Worm (Caenorhabditis elegans): ENCODE measurements around the gene srbc-45.

The srbc-45 gene

DNA sequence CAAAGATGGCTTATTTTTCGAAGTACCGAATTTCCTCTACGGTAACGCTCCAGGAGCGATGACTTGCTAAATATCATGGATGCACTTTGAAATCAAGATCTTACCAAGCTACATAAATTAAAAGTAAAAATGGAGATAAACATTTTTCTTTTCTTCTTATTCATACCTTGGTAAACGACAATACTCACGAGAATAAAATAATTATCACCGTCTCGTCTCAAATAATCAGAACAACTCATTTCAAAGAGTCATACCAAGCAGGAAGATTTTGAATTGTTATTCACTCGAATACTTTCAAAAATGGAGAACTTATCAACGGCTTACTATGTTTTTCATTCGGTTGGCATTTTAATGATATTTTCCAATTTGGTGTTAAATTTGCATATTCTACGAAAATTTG is at the start of gene srbc-45:
TSS of gene srbc-45 (plus strand) at position 301 of the 400 bp plus-strand sequence.
- TF ChIP-seq alr-1 (tag; optimal IDR thresholded peaks at IDR 0.05; ENCODE audit: borderline replicate concordance) (no peak), jun-1 (tag; optimal IDR thresholded peaks at IDR 0.05) (no peak), blmp-1 (tag; optimal IDR thresholded peaks at IDR 0.05) (no peak), dpl-1 (GFP tag; optimal IDR thresholded peaks at IDR 0.05) (no peak), lin-14 (GFP tag; optimal IDR thresholded peaks at IDR 0.05) (no peak), nhr-237 (tag; optimal IDR thresholded peaks at IDR 0.05) (no peak), hpl-2 (GFP tag; optimal IDR thresholded peaks at IDR 0.05) (no peak), swsn-7 (tag; optimal IDR thresholded peaks at IDR 0.05) (no peak), elt-3 (tag; optimal IDR thresholded peaks at IDR 0.05) (no peak), fkh-4 (tag; optimal IDR thresholded peaks at IDR 0.05; ENCODE audit: borderline replicate concordance) (no peak), xbp-1 (tag; optimal IDR thresholded peaks at IDR 0.05) (no peak), ztf-11 (tag; optimal IDR thresholded peaks at IDR 0.05) (no peak), zip-4 (GFP tag; optimal IDR thresholded peaks at IDR 0.05) (no peak), egl-27 (tag; optimal IDR thresholded peaks at IDR 0.05) (no peak), F16B12.6 (tag; optimal IDR thresholded peaks at IDR 0.05) (no peak), rnt-1 (tag; optimal IDR thresholded peaks at IDR 0.05) (no peak)

DNA sequence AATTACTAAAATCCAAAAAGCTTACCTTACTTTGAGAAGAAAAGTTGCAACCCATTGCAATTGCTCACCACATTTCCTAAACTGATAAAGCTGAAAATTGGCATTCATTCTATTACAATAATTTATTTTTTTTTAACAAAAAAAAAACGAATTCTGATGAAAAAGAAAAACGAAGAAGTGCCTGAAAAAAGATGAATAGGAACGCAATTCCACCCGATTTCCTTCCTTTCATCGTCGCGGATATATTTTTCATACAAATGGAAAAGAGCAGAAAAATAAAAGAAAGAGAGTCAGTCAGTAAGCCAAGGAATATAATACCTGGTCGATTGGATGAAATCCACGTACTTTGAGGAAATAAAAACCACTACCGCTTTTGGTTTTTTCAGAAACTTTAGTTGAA is 48.5 kb upstream of the srbc-45 start, which contains the start of gene gpa-13:
TSS of gene gpa-13 (minus strand) at position 101 of the 400 bp plus-strand sequence.
- TF ChIP-seq ama-1 (optimal IDR thresholded peaks at IDR 0.05), result no peak
- TF ChIP-seq ztf-11 (tag; optimal IDR thresholded peaks at IDR 0.05), result no peak
- no peak for TF ChIP-seq vab-15 (tag; optimal IDR thresholded peaks at IDR 0.05)
- TF ChIP-seq egl-13 (tag; optimal IDR thresholded peaks at IDR 0.05), result no peak
- TF ChIP-seq Y116A8C.19 (tag; optimal IDR thresholded peaks at IDR 0.05; ENCODE audit: borderline replicate concordance), result no peak
- no peak for TF ChIP-seq pax-3 (tag; optimal IDR thresholded peaks at IDR 0.05)
- TF ChIP-seq grh-1 (GFP tag; IDR thresholded peaks at IDR 0.05), result no peak
- TF ChIP-seq F16B12.6 (tag; optimal IDR thresholded peaks at IDR 0.05), result no peak
- TF ChIP-seq sup-37 (GFP tag; optimal IDR thresholded peaks at IDR 0.05), result no peak
- no peak for TF ChIP-seq nhr-71 (tag; optimal IDR thresholded peaks at IDR 0.05)
- no peak for TF ChIP-seq mdl-1 (tag; optimal IDR thresholded peaks at IDR 0.05)
- TF ChIP-seq ceh-63 (GFP tag; optimal IDR thresholded peaks at IDR 0.05), result no peak

DNA sequence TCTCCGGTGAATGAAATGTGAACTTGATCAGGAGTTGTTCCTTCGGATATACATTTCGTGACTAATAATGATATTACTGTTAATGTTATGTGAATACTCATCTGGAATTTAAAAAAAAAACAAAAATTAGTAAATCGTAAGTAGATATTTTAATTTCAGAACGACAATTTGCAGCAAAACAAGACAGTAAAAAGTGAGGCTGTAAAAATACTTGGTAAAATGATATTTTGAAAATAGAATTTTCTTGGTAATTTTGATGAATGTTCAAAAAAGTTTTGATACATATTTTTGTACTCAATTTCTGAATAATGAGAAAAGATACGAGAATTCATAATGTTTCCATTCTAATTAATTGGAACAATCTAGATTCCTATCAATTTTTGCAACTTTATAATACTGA is 43.7 kb upstream of the srbc-45 start, which contains the start of gene papl-1:
TSS of gene papl-1 (minus strand) at position 101 of the 400 bp plus-strand sequence.
- no peak for TF ChIP-seq nhr-84 (tag; optimal IDR thresholded peaks at IDR 0.05)
- no peak for TF ChIP-seq unc-86 (tag; optimal IDR thresholded peaks at IDR 0.05)
- TF ChIP-seq aly-2 (tag; optimal IDR thresholded peaks at IDR 0.05), result no peak
- TF ChIP-seq ceh-82 (tag; optimal IDR thresholded peaks at IDR 0.05), result no peak
- TF ChIP-seq lin-13 (GFP tag; optimal IDR thresholded peaks at IDR 0.05), result no peak
- no peak for TF ChIP-seq C34B4.2 (tag; optimal IDR thresholded peaks at IDR 0.05)
- TF ChIP-seq mef-2 (tag; optimal IDR thresholded peaks at IDR 0.05), result no peak
- no peak for TF ChIP-seq ceh-88 (GFP tag; IDR thresholded peaks at IDR 0.05)
- no peak for TF ChIP-seq pag-3 (tag; optimal IDR thresholded peaks at IDR 0.05; ENCODE audit: borderline replicate concordance, insufficient read depth)
- TF ChIP-seq lin-14 (GFP tag; optimal IDR thresholded peaks at IDR 0.05), result no peak
- no peak for TF ChIP-seq ceh-63 (GFP tag; optimal IDR thresholded peaks at IDR 0.05)
- no peak for TF ChIP-seq mep-1 (tag; optimal IDR thresholded peaks at IDR 0.05)
- TF ChIP-seq C04F5.9 (tag; optimal IDR thresholded peaks at IDR 0.05), result no peak
- no peak for TF ChIP-seq unc-62 (GFP tag; optimal IDR thresholded peaks at IDR 0.05)
